Fruit fly (Drosophila melanogaster) whole organism, prepupa: ENCODE data around the gene Arf1.
A peak's percentile ranks its signal among the peaks of the same experiment; 100 is the strongest.

Experiments used
- CG11762 ChIP-seq: fragments of 200-800 bp; sonication (Bioruptor generic); optimal IDR thresholded peaks from 3 replicates; lab custom pipeline; 2016; ENCODE audit warnings: missing biosample characterization, missing genetic modification characterization; ENCODE audit not compliant: insufficient read depth
- CG31627 ChIP-seq: fragments of 200-800 bp; sonication (Bioruptor generic); optimal IDR thresholded peaks from 3 replicates; lab custom pipeline; 2016; ENCODE audit warnings: missing biosample characterization, missing genetic modification characterization
- CG34406 ChIP-seq: fragments of 200-800 bp; sonication (Bioruptor generic); optimal IDR thresholded peaks from 3 replicates; lab custom pipeline; 2016; ENCODE audit warnings: missing biosample characterization, missing genetic modification characterization
- CG6163 ChIP-seq: fragments of 200-800 bp; sonication (Bioruptor generic); IDR thresholded peaks from 3 replicates; pipeline ENCODE4 v1.3.6; 2022; ENCODE audit warnings: missing biosample characterization, missing genetic modification characterization
- CG6808 ChIP-seq: fragments of 200-800 bp; sonication (Bioruptor generic); optimal IDR thresholded peaks from 3 replicates; lab custom pipeline; 2017; ENCODE audit warnings: missing biosample characterization, missing genetic modification characterization, mild to moderate bottlenecking, moderate library complexity, missing genetic modification reagents
- Gug ChIP-seq: fragments of 200-800 bp; sonication (Bioruptor generic); IDR thresholded peaks from 2 replicates; pipeline ENCODE4 v1.3.6; 2022; ENCODE audit warnings: missing biosample characterization, missing genetic modification characterization
- OdsH ChIP-seq: fragments of 200-800 bp; sonication (Bioruptor generic); optimal IDR thresholded peaks from 3 replicates; lab custom pipeline; 2016; ENCODE audit warnings: missing biosample characterization, missing genetic modification characterization
- Sox102F ChIP-seq: fragments of 200-800 bp; sonication (Bioruptor generic); optimal IDR thresholded peaks from 2 replicates; lab custom pipeline; 2016; ENCODE audit warnings: missing biosample characterization, mild to moderate bottlenecking, missing genetic modification characterization
- acj6 ChIP-seq: fragments of 200-800 bp; sonication (Bioruptor generic); optimal IDR thresholded peaks from 3 replicates; lab custom pipeline; 2016; ENCODE audit warnings: missing biosample characterization, missing genetic modification characterization
- salr ChIP-seq, 2 experiments: fragments of 200-800 bp; sonication (Bioruptor generic); optimal IDR thresholded peaks; 3 replicates each; lab custom pipeline; 2016 to 2018; ENCODE audit warnings: missing biosample characterization in 2 of 2, missing genetic modification characterization in 2 of 2, mild to moderate bottlenecking in 1 of 2

- peak; percentile 56 for TF ChIP-seq CG6163
- TF ChIP-seq Gug (GFP tag; lab: Robert Waterston, UW), result no peak
- no peak for TF ChIP-seq acj6 (GFP tag; lab: Kevin White, UChicago)
- no peak for TF ChIP-seq CG34406 (GFP tag; lab: Kevin White, UChicago)
- no peak for TF ChIP-seq CG31627 (GFP tag; lab: Kevin White, UChicago)
- no peak for TF ChIP-seq salr (GFP tag; optimal IDR thresholded peaks at IDR 0.05; lab: Kevin White, UChicago)
- no peak for TF ChIP-seq OdsH (GFP tag; lab: Kevin White, UChicago)
- no peak for TF ChIP-seq CG11762 (GFP tag; lab: Kevin White, UChicago)
- peak; percentile 1 for TF ChIP-seq CG6808 (GFP tag; lab: Kevin White, UChicago)
- TF ChIP-seq Sox102F, result no peak
These were observed 34.1 kb downstream of the Arf1 start for dm6 chr3L:22837651-22838614.
